Fruit fly (Drosophila melanogaster) whole organism, embryonic: ENCODE results near the gene CG33124.

ENCODE experiments used
- Adf1 ChIP-seq: fragments of 200-800 bp; sonication (Bioruptor generic); IDR thresholded peaks from 2 replicates; pipeline ENCODE4 v1.3.6; 2022; ENCODE audit warnings: missing biosample characterization, missing genetic modification characterization
- Aef1 ChIP-seq: fragments of 200-800 bp; sonication (Bioruptor generic); IDR thresholded peaks from 3 replicates; pipeline ENCODE4 v1.3.6; 2022; ENCODE audit warnings: missing biosample characterization, missing genetic modification characterization
- Atf-2 ChIP-seq: fragments of 200-800 bp; sonication (Bioruptor generic); optimal IDR thresholded peaks from 2 replicates; lab custom pipeline; 2016; ENCODE audit warnings: missing biosample characterization, missing genetic modification characterization
- CG10565 ChIP-seq: fragments of 200-800 bp; sonication (Bioruptor generic); optimal IDR thresholded peaks from 3 replicates; lab custom pipeline; 2016; ENCODE audit warnings: missing biosample characterization, mild to moderate bottlenecking, missing genetic modification characterization
- CG12155 ChIP-seq: fragments of 200-800 bp; sonication (Bioruptor generic); optimal IDR thresholded peaks from 3 replicates; lab custom pipeline; 2016; ENCODE audit warnings: missing biosample characterization, missing genetic modification characterization
- CG12769 ChIP-seq: fragments of 200-800 bp; sonication (Bioruptor generic); optimal IDR thresholded peaks from 2 replicates; lab custom pipeline; 2019; ENCODE audit warnings: missing biosample characterization, mild to moderate bottlenecking, missing genetic modification characterization, moderate library complexity
- CG13894 ChIP-seq: fragments of 200-800 bp; sonication (Bioruptor generic); optimal IDR thresholded peaks from 3 replicates; lab custom pipeline; 2018; ENCODE audit warnings: missing biosample characterization, mild to moderate bottlenecking, missing genetic modification characterization, moderate library complexity
- CG14014 ChIP-seq: fragments of 200-800 bp; sonication (Bioruptor generic); IDR thresholded peaks from 2 replicates; pipeline ENCODE4 v1.3.6; 2022; ENCODE audit warnings: missing biosample characterization, missing genetic modification characterization
- CG17385 ChIP-seq: fragments of 200-800 bp; sonication (Bioruptor generic); optimal IDR thresholded peaks from 3 replicates; lab custom pipeline; 2018; ENCODE audit warnings: missing biosample characterization, mild to moderate bottlenecking, missing genetic modification characterization
- CG1832 ChIP-seq: fragments of 200-800 bp; sonication (Bioruptor generic); optimal IDR thresholded peaks from 2 replicates; lab custom pipeline; 2017; ENCODE audit warnings: missing biosample characterization, mild to moderate bottlenecking, missing genetic modification characterization, inconsistent platforms
- CG2120 ChIP-seq: fragments of 200-800 bp; sonication (Bioruptor generic); optimal IDR thresholded peaks from 3 replicates; lab custom pipeline; 2016; ENCODE audit warnings: missing biosample characterization, missing genetic modification characterization
- CG2129 ChIP-seq: fragments of 200-800 bp; sonication (Bioruptor generic); IDR thresholded peaks from 2 replicates; pipeline ENCODE4 v1.3.6; 2022; ENCODE audit warnings: missing biosample characterization, missing genetic modification characterization; ENCODE audit not compliant: partially characterized antibody
- CG2199 ChIP-seq: fragments of 200-800 bp; sonication (Bioruptor generic); IDR thresholded peaks from 3 replicates; pipeline ENCODE4 v1.3.6; 2022; ENCODE audit warnings: missing biosample characterization, missing genetic modification characterization
- CG42726 ChIP-seq: fragments of 200-800 bp; sonication (Bioruptor generic); IDR thresholded peaks from 2 replicates; pipeline ENCODE4 v1.3.6; 2022; ENCODE audit warnings: missing biosample characterization, missing genetic modification characterization; ENCODE audit not compliant: partially characterized antibody
- CG4424 ChIP-seq: fragments of 200-800 bp; sonication (Bioruptor generic); optimal IDR thresholded peaks from 3 replicates; lab custom pipeline; 2016; ENCODE audit warnings: missing biosample characterization, missing genetic modification characterization
- CG5180 ChIP-seq: fragments of 200-800 bp; sonication (Bioruptor generic); optimal IDR thresholded peaks from 3 replicates; lab custom pipeline; 2017; ENCODE audit warnings: missing biosample characterization, missing genetic modification characterization, mild to moderate bottlenecking, moderate library complexity, missing genetic modification reagents
- CG6254 ChIP-seq: fragments of 200-800 bp; sonication (Bioruptor generic); optimal IDR thresholded peaks from 3 replicates; lab custom pipeline; 2017; ENCODE audit warnings: mild to moderate bottlenecking, missing biosample characterization, missing genetic modification reagents, missing genetic modification characterization
- CG6791 ChIP-seq: fragments of 200-800 bp; sonication (Bioruptor generic); IDR thresholded peaks from 3 replicates; pipeline ENCODE4 v1.3.6; 2022; ENCODE audit warnings: missing biosample characterization, missing genetic modification characterization; ENCODE audit not compliant: partially characterized antibody
- CG6854 ChIP-seq: fragments of 200-800 bp; sonication (Bioruptor generic); optimal IDR thresholded peaks from 3 replicates; lab custom pipeline; 2017; ENCODE audit warnings: missing biosample characterization, mild to moderate bottlenecking, missing genetic modification characterization
- CG8359 ChIP-seq: fragments of 200-800 bp; sonication (Bioruptor generic); optimal IDR thresholded peaks from 2 replicates; lab custom pipeline; 2017; ENCODE audit warnings: missing biosample characterization, mild to moderate bottlenecking, missing genetic modification characterization, borderline replicate concordance
- CG8924 ChIP-seq: fragments of 200-800 bp; optimal IDR thresholded peaks from 3 replicates; lab custom pipeline; 2019; ENCODE audit warnings: missing biosample characterization, mild to moderate bottlenecking, missing genetic modification characterization, moderate library complexity
- Chrac-16 ChIP-seq: fragments of 200-800 bp; sonication (Bioruptor generic); optimal IDR thresholded peaks from 3 replicates; lab custom pipeline; 2016; ENCODE audit warnings: missing biosample characterization, missing genetic modification characterization
- Doc2 ChIP-seq: fragments of 200-800 bp; sonication (Bioruptor generic); IDR thresholded peaks from 2 replicates; pipeline ENCODE4 v1.3.6; 2022; ENCODE audit warnings: missing biosample characterization, missing genetic modification characterization
- E2f2 ChIP-seq: fragments of 200-800 bp; sonication (Bioruptor generic); IDR thresholded peaks from 2 replicates; pipeline ENCODE4 v1.3.6; 2022; ENCODE audit warnings: missing biosample characterization, missing genetic modification characterization
- Elba2 ChIP-seq: fragments of 200-800 bp; sonication (Bioruptor generic); optimal IDR thresholded peaks from 3 replicates; lab custom pipeline; 2016; ENCODE audit warnings: missing biosample characterization, missing genetic modification characterization
- GATAe ChIP-seq: fragments of 200-800 bp; sonication (Bioruptor generic); conservative IDR thresholded peaks from 2 replicates; pipeline ENCODE4 v1.3.6; 2022; ENCODE audit warnings: missing biosample characterization, missing genetic modification characterization
- HLH3B ChIP-seq: fragments of 200-800 bp; sonication (Bioruptor generic); IDR thresholded peaks from 2 replicates; pipeline ENCODE4 v1.3.6; 2022; ENCODE audit warnings: missing biosample characterization, missing genetic modification characterization
- Hmx ChIP-seq: fragments of 200-800 bp; sonication (Bioruptor generic); optimal IDR thresholded peaks from 2 replicates; lab custom pipeline; 2016; ENCODE audit warnings: missing biosample characterization, missing genetic modification characterization
- NFAT ChIP-seq: fragments of 200-800 bp; sonication (Bioruptor generic); IDR thresholded peaks from 2 replicates; pipeline ENCODE4 v1.3.6; 2022; ENCODE audit warnings: missing biosample characterization, missing genetic modification characterization
- Sin3A ChIP-seq: fragments of >200 bp; optimal IDR thresholded peaks from 2 replicates; lab custom pipeline; 2018
- Xrp1 ChIP-seq: fragments of 200-800 bp; sonication (Bioruptor generic); IDR thresholded peaks from 2 replicates; pipeline ENCODE4 v1.3.6; 2022; ENCODE audit warnings: missing biosample characterization, missing genetic modification characterization
- YL-1 ChIP-seq: fragments of 200-800 bp; sonication (Bioruptor generic); optimal IDR thresholded peaks from 3 replicates; lab custom pipeline; 2017; ENCODE audit warnings: missing biosample characterization, mild to moderate bottlenecking, missing genetic modification characterization
- al ChIP-seq: fragments of 200-800 bp; sonication (Bioruptor generic); IDR thresholded peaks from 2 replicates; pipeline ENCODE4 v1.3.6; 2022; ENCODE audit warnings: missing biosample characterization, missing genetic modification characterization
- bbx ChIP-seq: fragments of 200-800 bp; sonication (Bioruptor generic); IDR thresholded peaks from 2 replicates; pipeline ENCODE4 v1.3.6; 2022; ENCODE audit warnings: missing biosample characterization, missing genetic modification characterization; ENCODE audit not compliant: partially characterized antibody
- bigmax ChIP-seq: fragments of 200-800 bp; sonication (Bioruptor generic); optimal IDR thresholded peaks from 2 replicates; lab custom pipeline; 2018; ENCODE audit warnings: missing biosample characterization, mild to moderate bottlenecking, missing genetic modification characterization
- bsh ChIP-seq, 2 experiments: fragments of 200-800 bp; sonication (Bioruptor generic); optimal IDR thresholded peaks; 2 replicates each; lab custom pipeline; 2017 to 2018; ENCODE audit warnings: mild to moderate bottlenecking in 2 of 2, missing biosample characterization in 2 of 2, missing genetic modification characterization in 2 of 2, moderate library complexity in 1 of 2
- chn ChIP-seq: fragments of 200-800 bp; sonication (Bioruptor generic); optimal IDR thresholded peaks from 2 replicates; lab custom pipeline; 2016; ENCODE audit warnings: missing biosample characterization, missing genetic modification characterization
- grau ChIP-seq: fragments of 200-800 bp; optimal IDR thresholded peaks from 3 replicates; lab custom pipeline; 2019; ENCODE audit warnings: missing biosample characterization, mild to moderate bottlenecking, missing genetic modification characterization, moderate library complexity
- gt ChIP-seq: fragments of 200-800 bp; sonication (Bioruptor generic); IDR thresholded peaks from 2 replicates; pipeline ENCODE4 v1.3.6; 2022; ENCODE audit warnings: missing biosample characterization, missing genetic modification characterization
- hkb ChIP-seq, 2 experiments: fragments of 200-800 bp in 1 of 2; fragments of >200 bp in 1 of 2; sonication (Bioruptor generic) in 1 of 2; IDR thresholded peaks in 1 of 2; optimal IDR thresholded peaks in 1 of 2; 2 replicates each; pipeline versions ENCODE4 v1.3.6 to Lab custom; 2017 to 2022; ENCODE audit warnings: missing biosample characterization in 1 of 2, missing genetic modification characterization in 1 of 2
- inv ChIP-seq: fragments of 200-800 bp; sonication (Bioruptor generic); IDR thresholded peaks from 2 replicates; pipeline ENCODE4 v1.3.6; 2022; ENCODE audit warnings: missing biosample characterization, missing genetic modification characterization; ENCODE audit not compliant: partially characterized antibody
- klu ChIP-seq: fragments of 200-800 bp; sonication (Bioruptor generic); IDR thresholded peaks from 2 replicates; pipeline ENCODE4 v1.3.6; 2022; ENCODE audit warnings: missing biosample characterization, missing genetic modification characterization
- kni ChIP-seq: fragments of 200-800 bp; sonication (Bioruptor generic); optimal IDR thresholded peaks from 3 replicates; lab custom pipeline; 2017; ENCODE audit warnings: mild to moderate bottlenecking, missing biosample characterization, missing genetic modification reagents, missing genetic modification characterization
- lola ChIP-seq, 3 experiments: fragments of >200 bp in 2 of 3; fragments of 200-800 bp in 1 of 3; sonication (Bioruptor generic) in 1 of 3; optimal IDR thresholded peaks; 2 replicates each; lab custom pipeline; 2017 to 2019; ENCODE audit warnings: missing biosample characterization in 3 of 3, missing genetic modification characterization in 3 of 3, mild to moderate bottlenecking in 1 of 3, moderate library complexity in 1 of 3
- nmo ChIP-seq: fragments of 200-800 bp; sonication (Bioruptor generic); optimal IDR thresholded peaks from 2 replicates; lab custom pipeline; 2018; ENCODE audit warnings: missing biosample characterization, mild to moderate bottlenecking, missing genetic modification characterization, moderate library complexity
- psq ChIP-seq: fragments of 200-800 bp; sonication (Bioruptor generic); optimal IDR thresholded peaks from 2 replicates; lab custom pipeline; 2017; ENCODE audit warnings: missing biosample characterization, missing genetic modification characterization
- sens-2 ChIP-seq: fragments of 200-800 bp; sonication (Bioruptor generic); IDR thresholded peaks from 2 replicates; pipeline ENCODE4 v1.3.6; 2022; ENCODE audit warnings: missing biosample characterization, missing genetic modification characterization
- seq ChIP-seq: fragments of 200-800 bp; sonication (Bioruptor generic); IDR thresholded peaks from 2 replicates; pipeline ENCODE4 v1.3.6; 2022; ENCODE audit warnings: missing biosample characterization, missing genetic modification characterization
- shn ChIP-seq: fragments of 200-800 bp; sonication (Bioruptor generic); optimal IDR thresholded peaks from 3 replicates; lab custom pipeline; 2016; ENCODE audit warnings: missing biosample characterization, missing genetic modification characterization
- yki ChIP-seq: fragments of >200 bp; optimal IDR thresholded peaks from 3 replicates; lab custom pipeline; 2018

The CG33124 gene

dm6 chr2L:2221649-2222150 is 12.8 kb upstream of the CG33124 start (continued):
- TF ChIP-seq GATAe (peak; percentile 84), bigmax (GFP tag; lab: Kevin White, UChicago) (peak; percentile 65), shn (GFP tag; lab: Kevin White, UChicago) (peak; percentile 94), lola (GFP tag; optimal IDR thresholded peaks at IDR 0.05; lab: Kevin White, UChicago) (peak in 1 of 3 experiments; percentile 85), Chrac-16 (GFP tag; lab: Kevin White, UChicago) (peak; percentile 97), CG2199 (GFP tag; lab: Robert Waterston, UW) (peak; percentile 96), CG4424 (peak; percentile 92), inv (GFP tag; lab: Robert Waterston, UW) (no peak), seq (peak; percentile 98), CG12769 (tag; lab: Kevin White, UChicago) (peak; percentile 99), CG6791 (GFP tag; lab: Robert Waterston, UW) (no peak), CG2120 (peak; percentile 99), CG1832 (GFP tag; lab: Kevin White, UChicago) (no peak), CG12155 (GFP tag; lab: Kevin White, UChicago) (peak; percentile 93), chn (GFP tag; lab: Kevin White, UChicago) (peak; percentile 97), psq (GFP tag; lab: Kevin White, UChicago) (peak; percentile 91), CG10565 (GFP tag; lab: Kevin White, UChicago) (peak; percentile 81), Doc2 (GFP tag; lab: Robert Waterston, UW) (peak; percentile 92), gt (GFP tag; lab: Robert Waterston, UW) (peak; percentile 91), grau (tag; lab: Kevin White, UChicago) (peak; percentile 95), HLH3B (GFP tag; lab: Robert Waterston, UW) (peak; percentile 98), CG14014 (GFP tag; lab: Robert Waterston, UW) (peak; percentile 99), CG6854 (GFP tag; lab: Kevin White, UChicago) (peak; percentile 94), Xrp1 (GFP tag; lab: Robert Waterston, UW) (peak; percentile 98), Elba2 (peak; percentile 81), CG8359 (GFP tag; lab: Kevin White, UChicago) (peak; percentile 75), kni (GFP tag; lab: Kevin White, UChicago) (peak; percentile 60), bsh (GFP tag; optimal IDR thresholded peaks at IDR 0.05; lab: Kevin White, UChicago) (peak; percentile 95 to 96), sens-2 (GFP tag; lab: Robert Waterston, UW) (peak; percentile 96), Atf-2 (GFP tag; lab: Kevin White, UChicago) (peak; percentile 94), Aef1 (GFP tag; lab: Robert Waterston, UW) (peak; percentile 97), Hmx (peak; percentile 78), CG6254 (GFP tag; lab: Kevin White, UChicago) (peak; percentile 80), klu (GFP tag; lab: Robert Waterston, UW) (peak; percentile 95), E2f2 (GFP tag; lab: Robert Waterston, UW) (peak; percentile 84), CG13894 (tag; lab: Kevin White, UChicago) (peak; percentile 94), NFAT (GFP tag; lab: Robert Waterston, UW) (peak; percentile 98), CG5180 (GFP tag; lab: Kevin White, UChicago) (peak; percentile 86), hkb (optimal IDR thresholded peaks at IDR 0.05; lab: Kevin White, UChicago) (no peak), hkb (GFP tag; IDR thresholded peaks at IDR 0.05; lab: Robert Waterston, UW) (peak; percentile 98), Adf1 (GFP tag; lab: Robert Waterston, UW) (peak; percentile 87), bbx (GFP tag; lab: Robert Waterston, UW) (no peak), YL-1 (GFP tag; lab: Kevin White, UChicago) (peak; percentile 66), nmo (GFP tag; lab: Kevin White, UChicago) (peak; percentile 95), CG42726 (no peak), CG17385 (peak; percentile 97), Sin3A (lab: Kevin White, UChicago) (no peak), yki (lab: Kevin White, UChicago) (no peak), CG8924 (tag; lab: Kevin White, UChicago) (peak; percentile 98), CG2129 (GFP tag; lab: Robert Waterston, UW) (no peak), al (GFP tag; lab: Robert Waterston, UW) (peak; percentile 97)
